Fruit fly (Drosophila melanogaster): ENCODE results near the gene CG3609.

CG3609 gene

DNA sequence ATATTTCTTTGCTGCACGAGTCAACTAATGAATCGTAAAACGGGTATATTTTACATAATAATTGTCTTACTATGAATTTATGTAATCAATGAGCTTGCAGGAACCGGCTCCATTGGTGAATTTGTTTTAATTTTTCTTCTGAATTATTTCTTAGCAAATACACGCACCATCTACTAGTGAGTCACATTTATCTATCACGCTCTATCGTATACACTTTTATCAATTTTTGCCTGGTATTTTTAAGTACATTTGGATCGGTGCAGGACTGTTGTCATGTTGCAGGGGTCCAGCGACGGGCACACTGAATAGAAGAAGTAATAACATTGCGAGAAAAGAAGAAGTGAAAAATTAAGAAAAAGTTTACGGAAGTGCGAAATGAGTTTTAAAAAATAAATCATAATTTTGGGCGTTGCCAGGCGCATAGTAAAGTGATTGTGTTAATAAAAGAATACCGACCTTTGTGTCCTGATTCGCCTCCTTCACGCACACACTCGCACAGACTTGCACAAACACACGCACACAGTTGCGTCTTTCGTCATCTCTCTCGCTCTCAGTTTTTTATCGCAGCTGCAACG is 9.3 kb downstream of the CG3609 start, which contains the start of the genes Rab5 and Axud1 (continued):
- TF ChIP-seq pfk (GFP tag; optimal IDR thresholded peaks at IDR 0.05) (no peak), ato (GFP tag; IDR thresholded peaks at IDR 0.05; ENCODE audit: partially characterized antibody) (no peak), her (GFP tag; optimal IDR thresholded peaks at IDR 0.05) (no peak), CG10147 (GFP tag; optimal IDR thresholded peaks at IDR 0.05) (no peak), ash1 (GFP tag; optimal IDR thresholded peaks at IDR 0.05) (no peak), Bgb (GFP tag; IDR thresholded peaks at IDR 0.05; ENCODE audit: partially characterized antibody) (no peak), CG12942 (GFP tag; optimal IDR thresholded peaks at IDR 0.05) (no peak), inv (GFP tag; IDR thresholded peaks at IDR 0.05; ENCODE audit: partially characterized antibody) (no peak), cato (GFP tag; optimal IDR thresholded peaks at IDR 0.05; ENCODE audit: borderline replicate concordance) (no peak), CG9437 (GFP tag; optimal IDR thresholded peaks at IDR 0.05) (no peak), CG34224 (GFP tag; IDR thresholded peaks at IDR 0.05; ENCODE audit: partially characterized antibody) (peak; percentile 53; the same call in 1 of the 3 replicates), vvl (GFP tag; IDR thresholded peaks at IDR 0.05) (peak; percentile 57), CG15696 (tag; optimal IDR thresholded peaks at IDR 0.05) (no peak), CG2129 (GFP tag; IDR thresholded peaks at IDR 0.05; ENCODE audit: partially characterized antibody) (no peak), ems (GFP tag; optimal IDR thresholded peaks at IDR 0.05) (no peak), otp (GFP tag; IDR thresholded peaks at IDR 0.05) (no peak), pum (GFP tag; optimal IDR thresholded peaks at IDR 0.05) (no peak), CG11560 (tag; IDR thresholded peaks at IDR 0.05) (no peak), ab (GFP tag; optimal IDR thresholded peaks at IDR 0.05) (no peak), Trl (optimal IDR thresholded peaks at IDR 0.05) (peak in 1 of 2 experiments; percentile 24), Trl (GFP tag; optimal IDR thresholded peaks at IDR 0.05) (no peak), croc (GFP tag; conservative IDR thresholded peaks at IDR 0.05) (no peak), eyg (GFP tag; optimal IDR thresholded peaks at IDR 0.05) (no peak), Dfd (GFP tag; optimal IDR thresholded peaks at IDR 0.05) (no peak), NC2β (GFP tag; optimal IDR thresholded peaks at IDR 0.05) (no peak), tin (GFP tag; optimal IDR thresholded peaks at IDR 0.05) (no peak), grn (GFP tag; optimal IDR thresholded peaks at IDR 0.05) (no peak), H15 (GFP tag; IDR thresholded peaks at IDR 0.05) (no peak), CG1529 (GFP tag; optimal IDR thresholded peaks at IDR 0.05) (no peak), CG33557 (GFP tag; optimal IDR thresholded peaks at IDR 0.05) (no peak), stwl (tag; optimal IDR thresholded peaks at IDR 0.05) (peak; percentile 17), esg (GFP tag; conservative IDR thresholded peaks at IDR 0.05) (no peak), CG8290 (GFP tag; optimal IDR thresholded peaks at IDR 0.05) (no peak), CG8290 (tag; optimal IDR thresholded peaks at IDR 0.05) (peak in 1 of 2 experiments; percentile 17), NC2α (GFP tag; optimal IDR thresholded peaks at IDR 0.05) (no peak), Dip2 (GFP tag; IDR thresholded peaks at IDR 0.05) (no peak), CG11456 (GFP tag; IDR thresholded peaks at IDR 0.05) (no peak), corto (GFP tag; optimal IDR thresholded peaks at IDR 0.05) (no peak), Drgx (GFP tag; IDR thresholded peaks at IDR 0.05) (no peak), cas (GFP tag; IDR thresholded peaks at IDR 0.05) (no peak), Ptx1 (GFP tag; IDR thresholded peaks at IDR 0.05) (0 out of 2 replicates have a peak, but pooled peaks have one; percentile 12), CG17385 (GFP tag; optimal IDR thresholded peaks at IDR 0.05) (peak; percentile 20), Gsc (GFP tag; IDR thresholded peaks at IDR 0.05) (no peak), CG7745 (tag; optimal IDR thresholded peaks at IDR 0.05) (no peak), CG10431 (GFP tag; optimal IDR thresholded peaks at IDR 0.05) (no peak), chn (GFP tag; optimal IDR thresholded peaks at IDR 0.05) (no peak), HHEX (GFP tag; optimal IDR thresholded peaks at IDR 0.05) (no peak), CG13775 (GFP tag; optimal IDR thresholded peaks at IDR 0.05) (no peak), phol (tag; optimal IDR thresholded peaks at IDR 0.05) (peak; percentile 59), Sox102F (GFP tag; optimal IDR thresholded peaks at IDR 0.05) (no peak), toy (GFP tag; IDR thresholded peaks at IDR 0.05) (no peak), CG17359 (tag; optimal IDR thresholded peaks at IDR 0.05) (no peak)
